Worm (Caenorhabditis elegans) whole organism, L4/young adult: ENCODE measurements around the gene Y55B1AR.4.

Experiments
- dao-5 ChIP-seq: sonication (generic microtip); optimal IDR thresholded peaks from 2 replicates; lab custom pipeline; 2016; ENCODE audit warnings: missing genotype, missing genetic modification characterization, moderate library complexity, missing compliant biosample characterization
- him-1 ChIP-seq: sonication (generic microtip); optimal IDR thresholded peaks from 2 replicates; lab custom pipeline; 2016; ENCODE audit warnings: missing genotype, missing genetic modification reagents, missing genetic modification characterization, missing compliant biosample characterization

DNA sequence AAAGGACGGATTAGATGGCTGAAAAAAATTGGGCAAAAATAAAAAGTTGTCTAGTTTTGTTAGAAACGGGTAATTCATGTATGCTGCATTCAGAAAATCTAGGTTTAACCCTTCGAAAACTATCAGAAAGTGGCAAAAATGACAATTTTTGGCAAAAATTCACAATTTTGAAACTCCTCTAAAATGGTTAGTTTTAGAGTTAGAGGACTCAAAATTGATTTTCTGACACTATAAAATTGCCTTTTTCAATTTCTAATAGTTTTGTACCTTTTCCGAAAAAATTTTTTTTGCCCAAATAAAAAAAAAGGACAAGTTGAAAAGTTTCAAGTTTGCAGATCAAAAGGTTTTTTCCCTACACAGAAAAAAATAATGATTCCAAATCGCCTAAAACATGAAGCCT, 28.8 kb downstream of the Y55B1AR.4 start:
- no peak for TF ChIP-seq dao-5 (tag; lab: Kevin White, UChicago)
- TF ChIP-seq him-1 (tag; lab: Kevin White, UChicago) = no peak
